Fruit fly (Drosophila melanogaster): Measurements from ENCODE around the gene Rpt3R.

Gene Rpt3R

DNA sequence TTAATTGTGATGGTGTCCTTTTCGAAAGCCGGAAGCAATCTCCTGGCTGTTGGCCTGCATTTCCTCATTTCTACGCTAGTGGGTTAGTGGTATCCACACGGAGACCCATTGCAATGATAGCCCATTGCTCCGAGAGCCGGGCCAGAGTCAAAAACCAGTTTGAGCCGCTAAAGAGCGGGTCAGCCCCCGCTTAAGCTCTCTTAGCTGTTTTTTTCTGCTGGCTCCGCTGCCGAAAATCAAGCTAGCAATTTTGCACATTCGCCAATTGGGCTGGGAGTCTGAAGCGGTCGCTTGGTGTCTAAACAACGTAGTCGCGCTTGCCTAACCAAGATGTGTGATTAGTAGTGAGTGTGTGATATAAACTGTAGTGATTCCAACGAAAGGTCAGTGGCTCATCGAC, 23.5 kb upstream of the Rpt3R start, which contains the start of gene CG12947:
Gene CG12947, plus strand, starts transcription at position 301 of the 400 bp plus-strand sequence.
- TF ChIP-seq Atf-2 (GFP tag; optimal IDR thresholded peaks at IDR 0.05) (no peak), ftz-f1 (GFP tag; optimal IDR thresholded peaks at IDR 0.05) (no peak), CG3163 (GFP tag; optimal IDR thresholded peaks at IDR 0.05) (peak; percentile 26), Med (GFP tag) (peak; percentile 51), schlank (tag; optimal IDR thresholded peaks at IDR 0.05) (no peak), CG9932 (GFP tag; IDR thresholded peaks at IDR 0.05) (0 out of 2 replicates have a peak, but pooled peaks have one; percentile 11), bcd (GFP tag; optimal IDR thresholded peaks at IDR 0.05) (no peak), Dbx (GFP tag; IDR thresholded peaks at IDR 0.05) (0 out of 3 replicates have a peak, but pooled peaks have one; percentile 14), Drgx (GFP tag; IDR thresholded peaks at IDR 0.05) (0 out of 2 replicates have a peak, but pooled peaks have one; percentile 21), CG2875 (GFP tag; optimal IDR thresholded peaks at IDR 0.05) (no peak), Dp (GFP tag; optimal IDR thresholded peaks at IDR 0.05) (no peak), CG6175 (GFP tag; IDR thresholded peaks at IDR 0.05) (0 out of 3 replicates have a peak, but pooled peaks have one; percentile 45), Asciz (GFP tag; optimal IDR thresholded peaks at IDR 0.05) (no peak), CG34422 (GFP tag; IDR thresholded peaks at IDR 0.05) (0 out of 3 replicates have a peak, but pooled peaks have one; percentile 16), Dll (GFP tag; IDR thresholded peaks at IDR 0.05; ENCODE audit: partially characterized antibody) (no peak), CG32767 (GFP tag; IDR thresholded peaks at IDR 0.05) (no peak), vfl (GFP tag; optimal IDR thresholded peaks at IDR 0.05) (no peak), Scr (GFP tag; IDR thresholded peaks at IDR 0.05; ENCODE audit: partially characterized antibody) (peak; percentile 11; the same call in 1 of the 2 replicates), hkb (optimal IDR thresholded peaks at IDR 0.05) (no peak), hkb (GFP tag; IDR thresholded peaks at IDR 0.05) (no peak), lilli (GFP tag; optimal IDR thresholded peaks at IDR 0.05) (no peak), exex (tag; optimal IDR thresholded peaks at IDR 0.05) (no peak), Tbp (GFP tag; optimal IDR thresholded peaks at IDR 0.05) (no peak), CG11723 (GFP tag; optimal IDR thresholded peaks at IDR 0.05) (no peak), MTF-1 (GFP tag; optimal IDR thresholded peaks at IDR 0.05; ENCODE audit: borderline replicate concordance) (no peak), chm (GFP tag; IDR thresholded peaks at IDR 0.05) (0 out of 2 replicates have a peak, but pooled peaks have one; percentile 12)

DNA sequence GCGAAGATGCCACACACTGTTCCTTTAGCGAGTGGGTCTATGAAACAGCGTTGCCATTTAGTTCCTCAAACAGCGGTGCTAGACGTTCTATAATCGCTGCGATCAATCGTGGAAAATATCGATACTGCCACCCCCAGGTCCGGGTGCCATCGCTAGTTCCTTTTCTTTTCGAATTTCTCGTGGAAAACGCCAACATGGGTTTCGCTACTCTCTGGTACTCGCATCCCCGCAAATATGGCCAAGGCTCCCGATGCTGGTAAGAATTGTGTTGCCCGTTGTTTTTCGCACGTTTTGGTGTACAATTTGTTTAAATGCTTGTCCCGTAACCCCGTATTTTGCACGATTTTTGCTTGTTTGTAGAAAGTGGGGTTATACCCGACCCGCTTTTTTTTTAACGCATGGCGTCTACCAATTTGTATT, 21.6 kb upstream of the Rpt3R start, which contains the start of gene RpS29:
Gene RpS29, plus strand, starts transcription at position 102 of the 420 bp plus-strand sequence.
- TF ChIP-seq hkb (optimal IDR thresholded peaks at IDR 0.05) = no peak
- TF ChIP-seq hkb (GFP tag; IDR thresholded peaks at IDR 0.05) = peak; percentile 52
- TF ChIP-seq NC2α (GFP tag; optimal IDR thresholded peaks at IDR 0.05) = peak; percentile 53
- TF ChIP-seq CG12942 (GFP tag; optimal IDR thresholded peaks at IDR 0.05) = peak; percentile 78
- peak; percentile 87 for TF ChIP-seq zfh2 (GFP tag; optimal IDR thresholded peaks at IDR 0.05)
- peak; percentile 10 for TF ChIP-seq ATbp (GFP tag; optimal IDR thresholded peaks at IDR 0.05)
- TF ChIP-seq ssp (GFP tag; IDR thresholded peaks at IDR 0.05) = peak; percentile 49
- peak; percentile 78 for TF ChIP-seq nmo (GFP tag; optimal IDR thresholded peaks at IDR 0.05)
- TF ChIP-seq CG1024 (GFP tag; IDR thresholded peaks at IDR 0.05) = peak; percentile 64
- TF ChIP-seq Blimp-1 (GFP tag; optimal IDR thresholded peaks at IDR 0.05) = peak; percentile 60
- peak; percentile 66 for TF ChIP-seq CG5245 (GFP tag; optimal IDR thresholded peaks at IDR 0.05)
- TF ChIP-seq CG7556 (GFP tag; optimal IDR thresholded peaks at IDR 0.05) = peak; percentile 45
- peak; percentile 57 for TF ChIP-seq zf30C (GFP tag; optimal IDR thresholded peaks at IDR 0.05)
- peak; percentile 79 for TF ChIP-seq chm (GFP tag; IDR thresholded peaks at IDR 0.05)
- TF ChIP-seq CG8944 (GFP tag; optimal IDR thresholded peaks at IDR 0.05) = peak; percentile 84
- peak; percentile 77 for TF ChIP-seq Aef1 (GFP tag; IDR thresholded peaks at IDR 0.05)
- peak; percentile 29 for TF ChIP-seq CG3065 (GFP tag; optimal IDR thresholded peaks at IDR 0.05)
- peak; percentile 83 for TF ChIP-seq CG6765 (GFP tag; optimal IDR thresholded peaks at IDR 0.05)
- TF ChIP-seq sim (GFP tag; IDR thresholded peaks at IDR 0.05) = no peak
- TF ChIP-seq CG12219 (GFP tag; optimal IDR thresholded peaks at IDR 0.05) = peak; percentile 56
- peak; percentile 69; the same call in 2 of the 3 replicates for TF ChIP-seq CG3726 (GFP tag; IDR thresholded peaks at IDR 0.05)
- TF ChIP-seq CG4854 (GFP tag; optimal IDR thresholded peaks at IDR 0.05) = peak; percentile 57
- TF ChIP-seq CG14014 (GFP tag; IDR thresholded peaks at IDR 0.05) = peak; percentile 79
- TF ChIP-seq Hsf (GFP tag; optimal IDR thresholded peaks at IDR 0.05) = peak; percentile 86
- TF ChIP-seq CG34224 (GFP tag; IDR thresholded peaks at IDR 0.05; ENCODE audit: partially characterized antibody) = peak; percentile 93
- peak; percentile 92 for TF ChIP-seq HmgD (GFP tag; optimal IDR thresholded peaks at IDR 0.05)
- TF ChIP-seq Eip74EF (GFP tag; optimal IDR thresholded peaks at IDR 0.05) = peak in 1 of 2 experiments; percentile 69
- peak; percentile 58; the same call in 1 of the 2 replicates for TF ChIP-seq CG9215 (GFP tag; IDR thresholded peaks at IDR 0.05)
